Worm (Caenorhabditis elegans) whole organism, L1 larva: Measurements from ENCODE around the gene rec-8.

Experiments
- aly-2 ChIP-seq: fragments of 150-350 bp; optimal IDR thresholded peaks from 2 replicates; lab custom pipeline; 2014; ENCODE audit warnings: missing biosample characterization, missing genetic modification characterization
- elt-2 ChIP-seq: sonication (generic microtip); optimal IDR thresholded peaks from 2 replicates; lab custom pipeline; 2016; ENCODE audit warnings: missing genetic modification characterization, mild to moderate bottlenecking, inconsistent platforms, missing compliant biosample characterization, missing genetic modification reagents
- elt-3 ChIP-seq, 6 experiments: fragments of 150-350 bp in 1 of 6; sonication (generic microtip); optimal IDR thresholded peaks; 2 replicates each; lab custom pipeline; 2017 to 2018; ENCODE audit warnings: missing biosample characterization in 6 of 6, missing genetic modification characterization in 6 of 6, inconsistent platforms in 1 of 6
- fkh-10 ChIP-seq: sonication (generic microtip); optimal IDR thresholded peaks from 2 replicates; lab custom pipeline; 2017; ENCODE audit warnings: missing biosample characterization, missing genetic modification reagents, missing genetic modification characterization
- hlh-17 ChIP-seq: fragments of 200-800 bp; sonication (Bioruptor generic); optimal IDR thresholded peaks from 2 replicates; lab custom pipeline; 2018; ENCODE audit warnings: missing genetic modification characterization, mild to moderate bottlenecking, missing compliant biosample characterization, moderate library complexity, borderline replicate concordance
- lin-35 ChIP-seq, 2 experiments: fragments of 150-350 bp; optimal IDR thresholded peaks; 2 replicates each; lab custom pipeline; 2014; ENCODE audit warnings: missing biosample characterization in 2 of 2, missing genetic modification characterization in 2 of 2, missing genetic modification reagents in 2 of 2
- nhr-12 ChIP-seq: sonication (generic microtip); optimal IDR thresholded peaks from 2 replicates; lab custom pipeline; 2017; ENCODE audit warnings: missing biosample characterization, missing genetic modification characterization
- nhr-76 ChIP-seq: sonication (generic microtip); optimal IDR thresholded peaks from 2 replicates; lab custom pipeline; 2017; ENCODE audit warnings: missing biosample characterization, missing genetic modification characterization
- skn-1 ChIP-seq: fragments of 150-350 bp; optimal IDR thresholded peaks from 2 replicates; lab custom pipeline; 2014; ENCODE audit warnings: missing biosample characterization, missing genetic modification characterization
- snpc-4 ChIP-seq: fragments of 150-350 bp; optimal IDR thresholded peaks from 2 replicates; lab custom pipeline; 2014; ENCODE audit warnings: missing biosample characterization, missing genetic modification characterization
- swsn-7 ChIP-seq: sonication (generic microtip); optimal IDR thresholded peaks from 2 replicates; lab custom pipeline; 2016; ENCODE audit warnings: missing genetic modification characterization, missing compliant biosample characterization
- unc-86 ChIP-seq: sonication (generic microtip); optimal IDR thresholded peaks from 2 replicates; lab custom pipeline; 2016; ENCODE audit warnings: missing genetic modification characterization, missing compliant biosample characterization

ce11 chrIV:13380506-13380905 is 27.5 kb upstream of the rec-8 start:
- no peak for TF ChIP-seq hlh-17
- TF ChIP-seq elt-2 (tag; lab: Kevin White, UChicago), result no peak
- no peak for TF ChIP-seq unc-86 (tag; lab: Kevin White, UChicago)
- no peak for TF ChIP-seq skn-1 (tag; lab: Kevin White, UChicago)
- no peak for TF ChIP-seq nhr-12 (tag; lab: Kevin White, UChicago)
- TF ChIP-seq swsn-7 (tag; lab: Kevin White, UChicago), result no peak
- TF ChIP-seq snpc-4 (tag; lab: Kevin White, UChicago), result no peak
- TF ChIP-seq nhr-76, result no peak
- TF ChIP-seq elt-3 (tag; optimal IDR thresholded peaks at IDR 0.05; lab: Kevin White, UChicago), result no peak
- TF ChIP-seq aly-2 (tag; lab: Kevin White, UChicago), result no peak
- TF ChIP-seq fkh-10 (GFP tag; lab: Kevin White, UChicago), result no peak
- no peak for TF ChIP-seq lin-35 (GFP tag; optimal IDR thresholded peaks at IDR 0.05; lab: Kevin White, UChicago)
